Worm (Caenorhabditis elegans) whole organism, L3 larva: ENCODE results near the gene T13C5.7.

ENCODE experiments used
- ceh-9 ChIP-seq: sonication (generic microtip); optimal IDR thresholded peaks from 2 replicates; lab custom pipeline; 2018; ENCODE audit warnings: missing biosample characterization, missing genetic modification characterization
- elt-2 ChIP-seq: sonication (generic microtip); optimal IDR thresholded peaks from 2 replicates; lab custom pipeline; 2016; ENCODE audit warnings: missing genetic modification reagents, mild to moderate bottlenecking, missing genetic modification characterization, missing compliant biosample characterization
- fos-1 ChIP-seq: fragments of 150-350 bp; optimal IDR thresholded peaks from 2 replicates; lab custom pipeline; 2014; ENCODE audit warnings: missing biosample characterization, missing genetic modification characterization
- lin-15B ChIP-seq: fragments of 150-350 bp; optimal IDR thresholded peaks from 2 replicates; lab custom pipeline; 2014; ENCODE audit warnings: missing biosample characterization, missing genetic modification characterization
- nhr-23 ChIP-seq: fragments of 150-350 bp; optimal IDR thresholded peaks from 2 replicates; lab custom pipeline; 2014; ENCODE audit warnings: missing biosample characterization, missing genetic modification reagents, missing genetic modification characterization
- nhr-25 ChIP-seq: sonication (generic microtip); optimal IDR thresholded peaks from 2 replicates; lab custom pipeline; 2017; ENCODE audit warnings: missing biosample characterization, missing genetic modification characterization
- nhr-67 ChIP-seq: fragments of 150-350 bp; optimal IDR thresholded peaks from 2 replicates; lab custom pipeline; 2014; ENCODE audit warnings: missing biosample characterization, missing genetic modification characterization
- snpc-4 ChIP-seq: fragments of 150-350 bp; optimal IDR thresholded peaks from 2 replicates; lab custom pipeline; 2014; ENCODE audit warnings: missing biosample characterization, missing genetic modification characterization
- tbx-2 ChIP-seq: sonication (generic microtip); optimal IDR thresholded peaks from 2 replicates; lab custom pipeline; 2016; ENCODE audit warnings: mild to moderate bottlenecking, missing genetic modification characterization, missing compliant biosample characterization
- zag-1 ChIP-seq: fragments of 150-350 bp; optimal IDR thresholded peaks from 2 replicates; lab custom pipeline; 2014; ENCODE audit warnings: missing biosample characterization, missing genetic modification characterization
- ztf-11 ChIP-seq: fragments of 150-350 bp; optimal IDR thresholded peaks from 2 replicates; lab custom pipeline; 2014; ENCODE audit warnings: missing biosample characterization, missing genetic modification characterization

ce11 chrX:6180293-6180692, at the start of gene T13C5.7:
- TF ChIP-seq lin-15B (no peak), ceh-9 (tag; lab: Kevin White, UChicago) (no peak), elt-2 (no peak), nhr-23 (tag; lab: Kevin White, UChicago) (peak; percentile 11), ztf-11 (tag; lab: Kevin White, UChicago) (no peak), nhr-25 (tag; lab: Kevin White, UChicago) (no peak), tbx-2 (no peak), fos-1 (tag; lab: Kevin White, UChicago) (no peak), nhr-67 (tag; lab: Kevin White, UChicago) (no peak), snpc-4 (tag; lab: Kevin White, UChicago) (no peak), zag-1 (tag; lab: Kevin White, UChicago) (no peak)
